Worm (Caenorhabditis elegans) whole organism, young adult: ENCODE results near the gene K02D10.4.

Source experiments
- C06A6.2 ChIP-seq: fragments of 200-800 bp; sonication (Bioruptor generic); conservative IDR thresholded peaks from 2 replicates; pipeline ENCODE4 v1.3.6; 2022; ENCODE audit warnings: missing genetic modification characterization, missing compliant biosample characterization
- C17E4.6 ChIP-seq: fragments of 200-800 bp; sonication (Bioruptor generic); IDR thresholded peaks from 2 replicates; pipeline ENCODE4 v1.3.6; 2022; ENCODE audit warnings: missing genetic modification reagents, missing genetic modification characterization, missing compliant biosample characterization
- D2030.7 ChIP-seq: fragments of 200-800 bp; sonication (Bioruptor generic); IDR thresholded peaks from 2 replicates; pipeline ENCODE4 v1.3.6; 2022; ENCODE audit warnings: missing genetic modification reagents, missing genetic modification characterization, missing compliant biosample characterization
- F22D6.2 ChIP-seq: sonication (generic microtip); optimal IDR thresholded peaks from 2 replicates; lab custom pipeline; 2016; ENCODE audit warnings: mild to moderate bottlenecking, missing genetic modification characterization, missing compliant biosample characterization
- F57A8.1 ChIP-seq: fragments of 200-800 bp; sonication (Bioruptor generic); optimal IDR thresholded peaks from 2 replicates; lab custom pipeline; 2018; ENCODE audit warnings: mild to moderate bottlenecking, missing genetic modification characterization, moderate library complexity, missing compliant biosample characterization
- F57C9.4 ChIP-seq: sonication (generic microtip); optimal IDR thresholded peaks from 2 replicates; lab custom pipeline; 2017; ENCODE audit warnings: mild to moderate bottlenecking, missing genetic modification characterization, missing compliant biosample characterization
- T07F8.4 ChIP-seq: sonication (generic microtip); optimal IDR thresholded peaks from 2 replicates; lab custom pipeline; 2016; ENCODE audit warnings: mild to moderate bottlenecking, missing genetic modification characterization, moderate library complexity, missing compliant biosample characterization
- Y79H2A.3 ChIP-seq: fragments of 200-800 bp; sonication (Bioruptor generic); conservative IDR thresholded peaks from 2 replicates; pipeline ENCODE4 v1.3.6; 2022; ENCODE audit warnings: missing genetic modification reagents, missing genetic modification characterization, missing compliant biosample characterization
- akir-1 ChIP-seq: fragments of 200-800 bp; sonication (Bioruptor generic); optimal IDR thresholded peaks from 2 replicates; lab custom pipeline; 2018; ENCODE audit warnings: mild to moderate bottlenecking, missing genetic modification characterization, moderate library complexity, missing compliant biosample characterization
- ama-1 ChIP-seq, 3 experiments: fragments of 150-350 bp in 1 of 3; sonication (generic microtip) in 2 of 3; optimal IDR thresholded peaks; 2 replicates each; lab custom pipeline; 2014 to 2018; ENCODE audit warnings: missing biosample characterization in 2 of 3, missing genetic modification characterization in 2 of 3, missing genetic modification reagents in 2 of 3
- aptf-2 ChIP-seq: fragments of 200-800 bp; sonication (Bioruptor generic); conservative IDR thresholded peaks from 2 replicates; pipeline ENCODE4 v1.3.6; 2022; ENCODE audit warnings: missing genetic modification reagents, missing genetic modification characterization, missing compliant biosample characterization
- atf-7 ChIP-seq: sonication (generic microtip); optimal IDR thresholded peaks from 2 replicates; lab custom pipeline; 2017; ENCODE audit warnings: mild to moderate bottlenecking, missing genetic modification characterization, missing compliant biosample characterization
- athp-1 ChIP-seq: sonication (generic microtip); optimal IDR thresholded peaks from 2 replicates; lab custom pipeline; 2017; ENCODE audit warnings: mild to moderate bottlenecking, missing genetic modification characterization, missing compliant biosample characterization
- ccch-3 ChIP-seq: fragments of 200-800 bp; sonication (Bioruptor generic); optimal IDR thresholded peaks from 2 replicates; lab custom pipeline; 2018; ENCODE audit warnings: mild to moderate bottlenecking, missing genetic modification characterization, missing compliant biosample characterization
- cebp-1 ChIP-seq, 2 experiments: fragments of 200-800 bp in 1 of 2; sonication (Bioruptor generic) in 1 of 2; sonication (generic microtip) in 1 of 2; IDR thresholded peaks in 1 of 2; optimal IDR thresholded peaks in 1 of 2; 2 replicates each; pipeline versions ENCODE4 v1.3.6 to Lab custom; 2017 to 2022; ENCODE audit warnings: missing compliant biosample characterization in 2 of 2, missing genetic modification characterization in 2 of 2, mild to moderate bottlenecking in 1 of 2, missing genetic modification reagents in 1 of 2, moderate library complexity in 1 of 2
- ceh-100 ChIP-seq: fragments of 200-800 bp; sonication (Bioruptor generic); IDR thresholded peaks from 2 replicates; pipeline ENCODE4 v1.3.6; 2022; ENCODE audit warnings: missing genetic modification reagents, missing genetic modification characterization, missing compliant biosample characterization
- ceh-27 ChIP-seq: fragments of 200-800 bp; sonication (Bioruptor generic); optimal IDR thresholded peaks from 2 replicates; lab custom pipeline; 2018; ENCODE audit warnings: mild to moderate bottlenecking, missing genetic modification characterization, moderate library complexity, missing compliant biosample characterization
- ceh-40 ChIP-seq: fragments of 200-800 bp; sonication (Bioruptor generic); IDR thresholded peaks from 2 replicates; pipeline ENCODE4 v1.3.6; 2022; ENCODE audit warnings: missing genetic modification characterization, missing compliant biosample characterization
- ceh-58 ChIP-seq: fragments of 200-800 bp; sonication (Bioruptor generic); IDR thresholded peaks from 2 replicates; pipeline ENCODE4 v1.3.6; 2022; ENCODE audit warnings: missing genetic modification characterization, missing compliant biosample characterization
- ceh-79 ChIP-seq: sonication (generic microtip); optimal IDR thresholded peaks from 2 replicates; lab custom pipeline; 2017; ENCODE audit warnings: mild to moderate bottlenecking, missing genetic modification characterization, missing compliant biosample characterization
- dpff-1 ChIP-seq: sonication (generic microtip); optimal IDR thresholded peaks from 2 replicates; lab custom pipeline; 2017; ENCODE audit warnings: mild to moderate bottlenecking, missing genetic modification characterization, missing compliant biosample characterization
- efl-1 ChIP-seq: fragments of 150-350 bp; optimal IDR thresholded peaks from 2 replicates; lab custom pipeline; 2014; ENCODE audit warnings: missing biosample characterization, missing genetic modification reagents, missing genetic modification characterization
- ets-4 ChIP-seq: fragments of 200-800 bp; sonication (Bioruptor generic); optimal IDR thresholded peaks from 2 replicates; lab custom pipeline; 2018; ENCODE audit warnings: mild to moderate bottlenecking, missing genetic modification characterization, missing compliant biosample characterization
- fkh-3 ChIP-seq: sonication (generic microtip); optimal IDR thresholded peaks from 2 replicates; lab custom pipeline; 2016; ENCODE audit warnings: mild to moderate bottlenecking, missing genetic modification characterization, missing compliant biosample characterization
- hlh-12 ChIP-seq: sonication (generic microtip); optimal IDR thresholded peaks from 2 replicates; lab custom pipeline; 2016; ENCODE audit warnings: missing genetic modification characterization, missing compliant biosample characterization
- hlh-26 ChIP-seq: fragments of 200-800 bp; sonication (Bioruptor generic); conservative IDR thresholded peaks from 2 replicates; pipeline ENCODE4 v1.3.6; 2022; ENCODE audit warnings: missing genetic modification reagents, missing genetic modification characterization, missing compliant biosample characterization
- lag-1 ChIP-seq: fragments of 200-800 bp; sonication (Bioruptor generic); IDR thresholded peaks from 2 replicates; pipeline ENCODE4 v1.3.6; 2022; ENCODE audit warnings: missing genetic modification reagents, missing genetic modification characterization, missing compliant biosample characterization
- let-526 ChIP-seq: fragments of 200-800 bp; sonication (Bioruptor generic); IDR thresholded peaks from 2 replicates; pipeline ENCODE4 v1.3.6; 2022; ENCODE audit warnings: missing genetic modification reagents, missing genetic modification characterization, missing compliant biosample characterization
- let-607 ChIP-seq, 2 experiments: fragments of 200-800 bp in 1 of 2; sonication (Bioruptor generic) in 1 of 2; sonication (generic microtip) in 1 of 2; optimal IDR thresholded peaks; 2 replicates each; lab custom pipeline; 2016 to 2018; ENCODE audit warnings: mild to moderate bottlenecking in 2 of 2, missing compliant biosample characterization in 2 of 2, missing genetic modification characterization in 2 of 2, moderate library complexity in 2 of 2, missing genotype in 1 of 2
- madf-3 ChIP-seq: fragments of 200-800 bp; sonication (Bioruptor generic); IDR thresholded peaks from 2 replicates; pipeline ENCODE4 v1.3.6; 2022; ENCODE audit warnings: missing genetic modification reagents, missing genetic modification characterization, missing compliant biosample characterization
- mes-4 ChIP-seq: sonication (generic microtip); optimal IDR thresholded peaks from 2 replicates; lab custom pipeline; 2016; ENCODE audit warnings: missing genotype, missing genetic modification characterization, missing compliant biosample characterization
- mxl-1 ChIP-seq: sonication (generic microtip); optimal IDR thresholded peaks from 2 replicates; lab custom pipeline; 2016; ENCODE audit warnings: missing genetic modification characterization, missing compliant biosample characterization
- nhr-120 ChIP-seq: fragments of 200-800 bp; sonication (Bioruptor generic); IDR thresholded peaks from 2 replicates; pipeline ENCODE4 v1.3.6; 2022; ENCODE audit warnings: missing genetic modification characterization, missing compliant biosample characterization
- nhr-179 ChIP-seq: sonication (generic microtip); optimal IDR thresholded peaks from 2 replicates; lab custom pipeline; 2016; ENCODE audit warnings: mild to moderate bottlenecking, missing genetic modification characterization, missing compliant biosample characterization
- nhr-80 ChIP-seq: sonication (generic microtip); optimal IDR thresholded peaks from 2 replicates; lab custom pipeline; 2016; ENCODE audit warnings: missing genetic modification characterization, missing compliant biosample characterization
- nhr-90 ChIP-seq: sonication (generic microtip); optimal IDR thresholded peaks from 2 replicates; lab custom pipeline; 2016; ENCODE audit warnings: missing genotype, mild to moderate bottlenecking, missing genetic modification characterization, missing compliant biosample characterization
- pha-4 ChIP-seq: fragments of 150-350 bp; sonication (generic microtip); optimal IDR thresholded peaks from 2 replicates; lab custom pipeline; 2014; ENCODE audit warnings: missing biosample characterization, missing genetic modification reagents, missing genetic modification characterization
- rpc-1 ChIP-seq, 2 experiments: fragments of 150-350 bp in 1 of 2; sonication (generic microtip) in 1 of 2; optimal IDR thresholded peaks; 2 replicates each; lab custom pipeline; 2014 to 2018; ENCODE audit warnings: missing biosample characterization in 1 of 2, missing genetic modification characterization in 1 of 2, missing genetic modification reagents in 1 of 2, missing genotype in 1 of 2
- snpc-3.4 ChIP-seq: sonication (generic microtip); optimal IDR thresholded peaks from 2 replicates; lab custom pipeline; 2017; ENCODE audit warnings: missing genetic modification characterization, mild to moderate bottlenecking, missing compliant biosample characterization, antibody characterized with exemption, moderate library complexity, missing genotype, missing genetic modification reagents
- somi-1 ChIP-seq: fragments of 200-800 bp; sonication (Bioruptor generic); optimal IDR thresholded peaks from 2 replicates; lab custom pipeline; 2018; ENCODE audit warnings: mild to moderate bottlenecking, missing genetic modification characterization, missing compliant biosample characterization
- tbx-9 ChIP-seq: sonication (generic microtip); optimal IDR thresholded peaks from 2 replicates; lab custom pipeline; 2016; ENCODE audit warnings: borderline replicate concordance, missing genetic modification characterization, inconsistent platforms, missing compliant biosample characterization
- unc-130 ChIP-seq: sonication (generic microtip); optimal IDR thresholded peaks from 2 replicates; lab custom pipeline; 2016; ENCODE audit warnings: missing genetic modification reagents, missing genetic modification characterization, missing compliant biosample characterization
- unc-62 ChIP-seq: fragments of 150-350 bp; optimal IDR thresholded peaks from 2 replicates; lab custom pipeline; 2014; ENCODE audit warnings: missing biosample characterization, missing genetic modification reagents, missing genetic modification characterization
- zfh-2 ChIP-seq: fragments of 200-800 bp; sonication (Bioruptor generic); conservative IDR thresholded peaks from 2 replicates; pipeline ENCODE4 v1.3.6; 2022; ENCODE audit warnings: missing genetic modification reagents, missing genetic modification characterization, missing compliant biosample characterization
- zim-3 ChIP-seq: sonication (generic microtip); optimal IDR thresholded peaks from 2 replicates; lab custom pipeline; 2017; ENCODE audit warnings: mild to moderate bottlenecking, missing genetic modification characterization, moderate library complexity, missing compliant biosample characterization
- ztf-18 ChIP-seq: sonication (generic microtip); optimal IDR thresholded peaks from 2 replicates; lab custom pipeline; 2016; ENCODE audit warnings: missing genotype, mild to moderate bottlenecking, missing genetic modification characterization, missing compliant biosample characterization
- ztf-26 ChIP-seq: sonication (generic microtip); optimal IDR thresholded peaks from 2 replicates; lab custom pipeline; 2017; ENCODE audit warnings: missing genetic modification characterization, missing compliant biosample characterization
- ztf-6 ChIP-seq: fragments of 200-800 bp; sonication (Bioruptor generic); IDR thresholded peaks from 2 replicates; pipeline ENCODE4 v1.3.6; 2022; ENCODE audit warnings: missing genetic modification reagents, missing genetic modification characterization, missing compliant biosample characterization

Gene K02D10.4

DNA sequence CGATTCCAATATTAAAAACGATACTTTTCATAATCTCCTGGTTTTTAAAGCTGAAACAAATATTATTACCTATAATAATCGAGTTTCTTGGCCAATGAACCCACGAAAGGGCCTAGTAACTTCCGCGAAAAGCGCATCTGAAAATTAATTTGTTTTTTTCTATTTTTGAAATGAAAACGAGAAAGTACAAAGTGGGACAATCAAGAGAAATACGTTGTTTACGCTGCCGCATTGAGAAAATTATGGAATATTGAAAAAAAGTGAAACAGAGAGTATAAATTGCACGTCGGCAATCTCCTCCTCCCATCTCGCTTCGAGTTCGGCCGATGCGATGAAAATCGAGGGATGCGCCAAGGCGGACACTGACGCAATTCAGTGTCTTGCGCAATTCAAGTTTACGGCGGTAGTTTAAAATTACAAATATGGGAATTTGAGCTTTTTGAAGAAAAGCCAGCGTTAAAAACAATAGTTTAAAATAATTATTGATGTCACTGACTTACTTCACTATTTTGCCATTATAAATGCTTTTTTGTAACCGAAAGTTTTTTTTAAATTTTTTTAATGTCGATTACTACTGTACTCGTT is 38.4 kb downstream of the K02D10.4 start, which contains the start of gene pdhk-2 (continued):
- peak; percentile 58 for TF ChIP-seq atf-7 (tag; lab: Kevin White, UChicago)
- TF ChIP-seq ceh-100 (GFP tag; lab: Robert Waterston, UW), result peak; percentile 64
- no peak for TF ChIP-seq hlh-26 (GFP tag; lab: Robert Waterston, UW)
- TF ChIP-seq ama-1 (optimal IDR thresholded peaks at IDR 0.05; lab: Kevin White, UChicago), result peak; percentile 21
- no peak for TF ChIP-seq ama-1 (GFP tag; optimal IDR thresholded peaks at IDR 0.05; lab: Kevin White, UChicago)
- peak; percentile 79 for TF ChIP-seq nhr-80 (tag; lab: Kevin White, UChicago)
- TF ChIP-seq ceh-58 (GFP tag; lab: Robert Waterston, UW), result no peak
- peak; percentile 64 for TF ChIP-seq unc-130 (GFP tag; lab: Kevin White, UChicago)
- peak; percentile 81 for TF ChIP-seq ztf-26 (tag; lab: Kevin White, UChicago)
- peak; percentile 82 for TF ChIP-seq somi-1 (GFP tag; lab: Kevin White, UChicago)
- no peak for TF ChIP-seq nhr-179 (tag; lab: Kevin White, UChicago)
- TF ChIP-seq mes-4 (tag; lab: Kevin White, UChicago), result peak; percentile 15
- TF ChIP-seq ztf-18 (tag; lab: Kevin White, UChicago), result peak; percentile 99
- no peak for TF ChIP-seq fkh-3 (tag; lab: Kevin White, UChicago)
- no peak for TF ChIP-seq akir-1 (GFP tag; lab: Kevin White, UChicago)
- no peak for TF ChIP-seq T07F8.4 (tag; lab: Kevin White, UChicago)
- no peak for TF ChIP-seq ztf-6
- no peak for TF ChIP-seq rpc-1 (optimal IDR thresholded peaks at IDR 0.05; lab: Kevin White, UChicago)
- no peak for TF ChIP-seq rpc-1 (tag; optimal IDR thresholded peaks at IDR 0.05; lab: Kevin White, UChicago)
- peak; percentile 3 for TF ChIP-seq ets-4 (GFP tag; lab: Kevin White, UChicago)
- TF ChIP-seq nhr-90 (tag; lab: Kevin White, UChicago), result peak; percentile 25
- peak; percentile 67; the same call in 1 of the 2 replicates for TF ChIP-seq C17E4.6
- no peak for TF ChIP-seq ceh-40 (GFP tag; lab: Robert Waterston, UW)
- no peak for TF ChIP-seq let-526 (GFP tag; lab: Robert Waterston, UW)
- TF ChIP-seq snpc-3.4, result no peak
- no peak for TF ChIP-seq F57A8.1 (GFP tag; lab: Kevin White, UChicago)
- peak; percentile 72; the same call in 1 of the 2 replicates for TF ChIP-seq cebp-1 (GFP tag; IDR thresholded peaks at IDR 0.05; lab: Robert Waterston, UW)
- TF ChIP-seq cebp-1 (tag; optimal IDR thresholded peaks at IDR 0.05; lab: Kevin White, UChicago), result peak; percentile 91
- TF ChIP-seq F57C9.4 (tag; lab: Kevin White, UChicago), result no peak
- peak; percentile 56 for TF ChIP-seq F22D6.2
- TF ChIP-seq ceh-27 (GFP tag; lab: Kevin White, UChicago), result peak; percentile 91
- peak; percentile 46 for TF ChIP-seq pha-4 (tag; lab: Kevin White, UChicago)
- TF ChIP-seq D2030.7 (GFP tag; lab: Robert Waterston, UW), result peak; percentile 74
- TF ChIP-seq tbx-9 (tag; lab: Kevin White, UChicago), result no peak
- no peak for TF ChIP-seq hlh-12 (tag; lab: Kevin White, UChicago)
- no peak for TF ChIP-seq ceh-79 (tag; lab: Kevin White, UChicago)
- no peak for TF ChIP-seq aptf-2 (GFP tag; lab: Robert Waterston, UW)
- no peak for TF ChIP-seq nhr-120 (GFP tag; lab: Robert Waterston, UW)
- no peak for TF ChIP-seq unc-62 (GFP tag; lab: Kevin White, UChicago)
- no peak for TF ChIP-seq zfh-2 (GFP tag; lab: Robert Waterston, UW)
- TF ChIP-seq lag-1, result no peak
- no peak for TF ChIP-seq mxl-1 (tag; lab: Kevin White, UChicago)
- TF ChIP-seq let-607 (tag; optimal IDR thresholded peaks at IDR 0.05; lab: Kevin White, UChicago), result peak; percentile 39 to 71
- peak; percentile 92 for TF ChIP-seq efl-1 (GFP tag; lab: Kevin White, UChicago)
- TF ChIP-seq ccch-3 (GFP tag; lab: Kevin White, UChicago), result no peak
- peak; percentile 84 for TF ChIP-seq madf-3 (GFP tag; lab: Robert Waterston, UW)
- no peak for TF ChIP-seq zim-3 (tag; lab: Kevin White, UChicago)
- peak; percentile 71 for TF ChIP-seq athp-1 (tag; lab: Kevin White, UChicago)
- peak; percentile 71; the same call in 1 of the 2 replicates for TF ChIP-seq C06A6.2 (GFP tag; lab: Robert Waterston, UW)
- TF ChIP-seq dpff-1 (tag; lab: Kevin White, UChicago), result no peak
- TF ChIP-seq Y79H2A.3 (GFP tag; lab: Robert Waterston, UW), result 0 out of 2 replicates have a peak, but pooled peaks have one; percentile 45
